Worm (Caenorhabditis elegans) whole organism, young adult: ENCODE results near the gene irld-24.

ENCODE experiments used
- fkh-3 ChIP-seq: sonication (generic microtip); optimal IDR thresholded peaks from 2 replicates; lab custom pipeline; 2016; ENCODE audit warnings: mild to moderate bottlenecking, missing genetic modification characterization, missing compliant biosample characterization
- mel-28 ChIP-seq: sonication (generic microtip); optimal IDR thresholded peaks from 2 replicates; lab custom pipeline; 2016; ENCODE audit warnings: borderline replicate concordance, mild to moderate bottlenecking, missing genetic modification characterization, missing compliant biosample characterization
- sdz-38 ChIP-seq: sonication (generic microtip); optimal IDR thresholded peaks from 2 replicates; lab custom pipeline; 2016; ENCODE audit warnings: missing genotype, missing genetic modification characterization, missing compliant biosample characterization
- unc-62 ChIP-seq: fragments of 150-350 bp; optimal IDR thresholded peaks from 2 replicates; lab custom pipeline; 2014; ENCODE audit warnings: missing biosample characterization, missing genetic modification reagents, missing genetic modification characterization
- ztf-3 ChIP-seq: fragments of 200-800 bp; sonication (Bioruptor generic); optimal IDR thresholded peaks from 2 replicates; lab custom pipeline; 2018; ENCODE audit warnings: mild to moderate bottlenecking, missing genetic modification characterization, missing compliant biosample characterization

DNA sequence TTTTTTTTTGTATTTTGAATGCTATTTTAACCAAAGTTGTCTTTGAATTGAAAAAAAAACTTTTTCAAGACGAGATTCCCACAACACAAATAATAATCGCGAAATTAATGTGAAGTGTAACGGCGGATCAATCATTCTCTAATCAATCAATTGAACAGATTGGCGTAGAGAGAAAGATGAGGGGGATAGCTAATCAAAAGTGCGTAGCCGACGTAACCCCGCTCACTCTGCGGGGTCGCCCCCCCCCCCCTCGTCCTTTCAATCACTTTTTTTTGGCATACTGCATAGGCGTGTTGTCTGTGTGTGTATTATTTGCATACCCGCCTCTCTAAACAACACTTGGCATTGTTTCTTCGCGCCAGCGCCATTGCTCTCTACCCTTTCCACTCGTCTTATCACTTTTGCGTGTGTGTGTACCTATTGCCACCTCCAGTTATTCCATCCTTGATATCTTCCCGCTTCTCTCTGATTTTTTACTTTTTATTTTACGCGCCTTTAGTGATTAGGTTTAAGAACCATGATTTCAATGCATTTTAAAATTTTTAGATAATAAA is 38.1 kb downstream of the irld-24 start:
- no peak for TF ChIP-seq fkh-3 (tag; lab: Kevin White, UChicago)
- TF ChIP-seq sdz-38 = no peak
- TF ChIP-seq unc-62 (GFP tag; lab: Kevin White, UChicago) = no peak
- no peak for TF ChIP-seq mel-28
- TF ChIP-seq ztf-3 (GFP tag; lab: Kevin White, UChicago) = no peak
